Worm (Caenorhabditis elegans): ENCODE results near the gene T06C12.14.

DNA sequence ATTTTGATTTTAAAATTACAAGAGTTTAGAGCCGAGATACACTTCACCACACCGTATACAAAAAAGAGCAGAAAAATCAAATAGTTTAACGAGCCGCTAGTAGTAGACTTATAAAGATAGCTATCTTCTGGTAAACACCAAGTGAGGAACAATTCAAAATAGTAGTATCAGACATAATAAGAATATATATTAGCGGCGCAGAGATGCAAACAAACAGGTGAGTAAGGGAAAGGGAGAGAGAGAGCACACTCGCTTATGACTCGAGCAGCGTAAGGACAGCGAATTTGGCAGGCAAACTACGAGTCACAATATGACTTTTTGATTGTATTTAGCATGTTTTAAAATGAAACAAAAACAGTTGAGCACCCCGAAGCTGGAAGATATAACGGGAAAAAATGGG lies 8.5 kb upstream of the T06C12.14 start:
- no peak for TF ChIP-seq sdz-38 (tag; optimal IDR thresholded peaks at IDR 0.05)
- TF ChIP-seq snpc-4 (GFP tag; optimal IDR thresholded peaks at IDR 0.05) = no peak
- TF ChIP-seq snpc-4 (tag; optimal IDR thresholded peaks at IDR 0.05) = no peak
- no peak for TF ChIP-seq F49E8.2 (tag; optimal IDR thresholded peaks at IDR 0.05; ENCODE audit: insufficient read depth)
- no peak for TF ChIP-seq chd-7 (tag; optimal IDR thresholded peaks at IDR 0.05)
- TF ChIP-seq nhr-90 (tag; optimal IDR thresholded peaks at IDR 0.05) = no peak
- no peak for TF ChIP-seq zim-3 (tag; optimal IDR thresholded peaks at IDR 0.05)
- no peak for TF ChIP-seq lin-35 (GFP tag; optimal IDR thresholded peaks at IDR 0.05)
- TF ChIP-seq bed-1 (GFP tag; IDR thresholded peaks at IDR 0.05) = no peak
- no peak for TF ChIP-seq efl-1 (GFP tag; optimal IDR thresholded peaks at IDR 0.05)
- no peak for TF ChIP-seq ets-4 (GFP tag; optimal IDR thresholded peaks at IDR 0.05)
